Worm (Caenorhabditis elegans): ENCODE results near the gene str-243.

Gene str-243

DNA sequence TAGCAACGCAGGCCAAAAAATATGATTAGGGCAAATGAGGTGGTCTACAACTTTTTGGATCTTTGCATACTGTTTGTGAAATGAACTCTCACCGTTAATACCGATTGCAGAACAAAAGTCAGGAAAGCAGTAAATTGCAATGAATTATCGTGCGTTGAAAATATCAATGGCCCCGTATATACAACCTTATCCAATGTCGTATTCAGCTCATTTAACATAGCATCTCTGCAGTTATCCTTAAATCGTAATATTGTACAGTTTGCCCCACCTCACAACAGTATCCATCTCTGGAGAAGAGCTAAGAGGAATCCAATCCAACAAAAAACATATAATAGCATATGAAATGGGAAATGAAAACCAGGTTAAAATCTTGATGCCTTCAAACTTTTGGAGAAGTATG is 9.9 kb downstream of the str-243 start:
- no peak for TF ChIP-seq nhr-237 (tag; optimal IDR thresholded peaks at IDR 0.05)
- TF ChIP-seq ceh-16 (tag; optimal IDR thresholded peaks at IDR 0.05), result no peak
- no peak for TF ChIP-seq sem-4 (tag; optimal IDR thresholded peaks at IDR 0.05)
- TF ChIP-seq nhr-12 (tag; optimal IDR thresholded peaks at IDR 0.05), result no peak
- TF ChIP-seq snpc-4 (tag; optimal IDR thresholded peaks at IDR 0.05), result no peak
- no peak for TF ChIP-seq zag-1 (tag; optimal IDR thresholded peaks at IDR 0.05)
- TF ChIP-seq ZK546.5 (tag; optimal IDR thresholded peaks at IDR 0.05), result no peak
- no peak for TF ChIP-seq fos-1 (tag; optimal IDR thresholded peaks at IDR 0.05)
- TF ChIP-seq Y55F3AM.14 (GFP tag; optimal IDR thresholded peaks at IDR 0.05), result no peak

DNA sequence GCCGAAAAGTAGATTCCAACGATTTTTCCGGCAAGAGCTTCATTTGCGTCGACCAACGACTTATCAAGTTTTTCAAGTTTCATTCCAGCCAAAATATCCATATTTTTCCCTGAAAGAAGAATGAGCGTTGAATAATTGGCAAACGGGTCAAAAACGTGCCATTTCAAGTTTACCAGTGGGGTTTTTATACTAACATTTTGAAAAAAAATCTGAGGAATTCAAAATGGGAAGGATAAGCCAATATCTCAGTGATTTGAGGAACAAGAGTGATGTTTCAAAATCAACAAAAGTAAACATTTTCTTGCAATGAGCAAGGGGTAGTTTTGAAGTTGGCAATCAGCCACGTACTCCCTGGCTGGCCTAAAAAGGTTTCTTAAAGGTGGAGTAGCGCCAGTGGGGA is 11.7 kb downstream of the str-243 start, which contains the start of gene trx-5:
TSS of gene trx-5 (minus strand) at position 101 of the 400 bp plus-strand sequence.
- TF ChIP-seq elt-1 (tag; optimal IDR thresholded peaks at IDR 0.05) (no peak), Y55F3AM.14 (GFP tag; optimal IDR thresholded peaks at IDR 0.05) (no peak), nhr-237 (tag; optimal IDR thresholded peaks at IDR 0.05) (no peak), R02D3.7 (tag; optimal IDR thresholded peaks at IDR 0.05) (no peak), F13H6.1 (tag; optimal IDR thresholded peaks at IDR 0.05) (no peak), peb-1 (tag; optimal IDR thresholded peaks at IDR 0.05) (no peak), skn-1 (tag; optimal IDR thresholded peaks at IDR 0.05) (no peak), unc-62 (GFP tag; optimal IDR thresholded peaks at IDR 0.05) (no peak), nhr-6 (tag; optimal IDR thresholded peaks at IDR 0.05) (no peak)

- TF ChIP-seq lsy-2 (tag; optimal IDR thresholded peaks at IDR 0.05) (no peak), skn-1 (tag; optimal IDR thresholded peaks at IDR 0.05) (no peak), alr-1 (tag; optimal IDR thresholded peaks at IDR 0.05) (no peak), elt-3 (tag; optimal IDR thresholded peaks at IDR 0.05) (no peak)
Observed at ce11 chrV:1536979-1537378, 14.4 kb downstream of the str-243 start, which contains the start of gene K02H11.9. TSS of gene K02H11.9 (minus strand) at chrV:1537079.

DNA sequence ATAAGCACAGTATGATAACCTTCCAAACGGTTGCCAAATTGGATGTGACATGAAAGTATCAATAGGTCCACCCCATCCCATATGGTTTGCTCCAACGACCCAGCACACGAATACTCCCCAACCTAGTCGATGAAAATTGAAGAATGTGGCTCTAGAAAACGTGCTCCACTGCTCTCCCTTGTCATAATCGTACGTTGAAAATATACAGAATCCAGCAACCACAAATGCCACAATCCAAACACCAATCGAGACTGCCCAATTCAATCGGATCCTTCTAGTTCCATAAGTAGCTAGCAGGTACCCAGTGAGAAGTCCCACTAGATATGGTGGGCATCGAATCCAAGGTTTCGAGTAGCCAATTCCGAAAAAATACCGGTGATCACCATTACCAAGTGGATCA is 16.3 kb downstream of the str-243 start:
- TF ChIP-seq mbf-1 (tag; optimal IDR thresholded peaks at IDR 0.05) (no peak), unc-62 (GFP tag; optimal IDR thresholded peaks at IDR 0.05) (no peak), nhr-11 (tag; optimal IDR thresholded peaks at IDR 0.05) (no peak), lin-39 (tag; optimal IDR thresholded peaks at IDR 0.05) (no peak), nhr-77 (tag; optimal IDR thresholded peaks at IDR 0.05) (no peak), F13H6.1 (tag; optimal IDR thresholded peaks at IDR 0.05) (no peak), ztf-4 (tag; optimal IDR thresholded peaks at IDR 0.05) (no peak), ama-1 (optimal IDR thresholded peaks at IDR 0.05) (no peak), nhr-237 (tag; optimal IDR thresholded peaks at IDR 0.05) (no peak), lin-11 (tag; optimal IDR thresholded peaks at IDR 0.05) (no peak), unc-39 (tag; optimal IDR thresholded peaks at IDR 0.05) (no peak), sem-4 (tag; optimal IDR thresholded peaks at IDR 0.05) (no peak), aly-2 (tag; optimal IDR thresholded peaks at IDR 0.05) (no peak), ceh-82 (tag; optimal IDR thresholded peaks at IDR 0.05) (no peak), C34F6.9 (tag; optimal IDR thresholded peaks at IDR 0.05) (no peak), nhr-6 (tag; optimal IDR thresholded peaks at IDR 0.05) (no peak), elt-3 (tag; optimal IDR thresholded peaks at IDR 0.05) (no peak), egl-27 (tag; optimal IDR thresholded peaks at IDR 0.05) (no peak)

- TF ChIP-seq dmd-4 (tag; optimal IDR thresholded peaks at IDR 0.05) (no peak), C34F6.9 (tag; optimal IDR thresholded peaks at IDR 0.05) (no peak), zag-1 (tag; optimal IDR thresholded peaks at IDR 0.05) (no peak), unc-62 (GFP tag; optimal IDR thresholded peaks at IDR 0.05) (no peak), elt-3 (tag; optimal IDR thresholded peaks at IDR 0.05) (no peak)
Observed at ce11 chrV:1540249-1540648, 17.7 kb downstream of the str-243 start.

DNA sequence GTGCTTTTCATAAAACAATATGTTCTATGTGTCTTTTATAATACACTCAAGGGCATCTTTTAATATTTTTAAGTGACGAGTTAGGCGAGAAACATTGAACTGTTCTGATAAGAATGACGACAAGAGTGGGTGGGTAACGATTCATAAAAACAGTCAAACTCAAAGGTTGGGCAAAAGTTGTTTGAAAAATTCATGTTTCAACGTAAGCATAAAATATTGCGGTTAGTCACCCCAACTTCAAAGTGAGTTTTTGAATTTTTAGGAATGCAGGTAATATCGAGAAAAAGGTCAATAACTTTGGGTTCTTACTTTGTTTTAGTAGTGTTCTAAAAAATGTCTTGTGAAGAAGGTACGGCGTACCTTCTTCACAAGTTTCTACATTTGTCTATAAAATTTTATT is 19.2 kb downstream of the str-243 start, which contains the start of gene oac-31:
TSS of gene oac-31 (minus strand) at position 101 of the 400 bp plus-strand sequence.
- peak; percentile 25 for TF ChIP-seq fos-1 (tag; optimal IDR thresholded peaks at IDR 0.05)
- TF ChIP-seq lin-11 (tag; optimal IDR thresholded peaks at IDR 0.05), result no peak

ce11 chrV:1545694-1546093 is 23.1 kb downstream of the str-243 start, which contains the start of gene oac-32:
TSS of gene oac-32 (minus strand) at chrV:1545783.
- TF ChIP-seq crh-2 (tag; optimal IDR thresholded peaks at IDR 0.05) (no peak), fos-1 (tag; optimal IDR thresholded peaks at IDR 0.05) (peak; percentile 58), nhr-77 (tag; optimal IDR thresholded peaks at IDR 0.05) (no peak)
